Fruit fly (Drosophila melanogaster) whole organism, pupa: ENCODE measurements around the gene Eaat1.

Experiments
- CG10348 ChIP-seq: fragments of 200-800 bp; sonication (Bioruptor generic); IDR thresholded peaks from 2 replicates; pipeline ENCODE4 v1.3.6; 2022; ENCODE audit warnings: missing biosample characterization, missing genetic modification characterization
- CG12605 ChIP-seq: fragments of 200-800 bp; sonication (Bioruptor generic); IDR thresholded peaks from 2 replicates; pipeline ENCODE4 v1.3.6; 2022; ENCODE audit warnings: missing biosample characterization, missing genetic modification characterization
- CG13204 ChIP-seq: fragments of 200-800 bp; sonication (Bioruptor generic); optimal IDR thresholded peaks from 2 replicates; lab custom pipeline; 2018; ENCODE audit warnings: missing biosample characterization, mild to moderate bottlenecking, missing genetic modification characterization, moderate library complexity
- CG32121 ChIP-seq: fragments of 200-800 bp; sonication (Bioruptor generic); IDR thresholded peaks from 2 replicates; pipeline ENCODE4 v1.3.6; 2022; ENCODE audit warnings: missing biosample characterization, missing genetic modification characterization
- CG34367 ChIP-seq: fragments of 200-800 bp; sonication (Bioruptor generic); optimal IDR thresholded peaks from 2 replicates; lab custom pipeline; 2018; ENCODE audit warnings: missing biosample characterization, mild to moderate bottlenecking, missing genetic modification characterization
- CG8159 ChIP-seq: fragments of 200-800 bp; sonication (Bioruptor generic); optimal IDR thresholded peaks from 3 replicates; lab custom pipeline; 2018; ENCODE audit warnings: missing biosample characterization, mild to moderate bottlenecking, missing genetic modification characterization, moderate library complexity
- CG9948 ChIP-seq: fragments of 200-800 bp; sonication (Bioruptor generic); optimal IDR thresholded peaks from 2 replicates; lab custom pipeline; 2018; ENCODE audit warnings: missing biosample characterization, mild to moderate bottlenecking, missing genetic modification characterization, moderate library complexity
- Pif1A ChIP-seq: fragments of 200-800 bp; sonication (Bioruptor generic); optimal IDR thresholded peaks from 3 replicates; lab custom pipeline; 2016; ENCODE audit warnings: missing biosample characterization, missing genetic modification characterization
- Pif1B ChIP-seq: fragments of 200-800 bp; sonication (Bioruptor generic); optimal IDR thresholded peaks from 3 replicates; lab custom pipeline; 2016; ENCODE audit warnings: missing biosample characterization, missing genetic modification characterization

DNA sequence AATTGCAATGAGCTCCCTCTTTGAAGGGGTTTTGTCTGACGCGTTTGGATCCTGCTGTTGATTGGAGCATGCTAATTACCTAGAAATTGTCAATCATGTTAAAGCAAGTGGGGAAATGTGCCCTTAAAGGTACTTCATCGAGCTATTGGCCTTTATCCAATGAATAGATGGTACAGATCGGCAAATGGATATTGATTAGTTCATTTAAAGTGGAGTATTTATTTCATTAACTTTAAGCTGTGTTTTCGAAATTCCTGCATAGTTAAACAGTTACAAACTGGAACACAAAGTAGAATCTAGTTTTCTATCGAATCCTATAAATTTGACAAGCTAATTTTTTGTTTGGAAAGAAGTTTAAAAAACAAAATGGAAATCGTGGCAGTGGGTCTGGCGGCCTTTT, 34.0 kb downstream of the Eaat1 start, which contains the start of gene CG34181:
- TF ChIP-seq Pif1B = no peak
- TF ChIP-seq CG8159 (tag; lab: Kevin White, UChicago) = no peak
- TF ChIP-seq CG13204 (GFP tag; lab: Kevin White, UChicago) = no peak
- TF ChIP-seq CG32121 (GFP tag; lab: Robert Waterston, UW) = no peak
- TF ChIP-seq CG12605 (GFP tag; lab: Robert Waterston, UW) = no peak
- no peak for TF ChIP-seq CG10348 (GFP tag; lab: Robert Waterston, UW)
- TF ChIP-seq Pif1A (GFP tag; lab: Kevin White, UChicago) = no peak
- TF ChIP-seq CG34367 = no peak
- no peak for TF ChIP-seq CG9948 (tag; lab: Kevin White, UChicago)
